Fruit fly (Drosophila melanogaster) whole organism: ENCODE data around the gene Lst8.

Experiments used
- CG8478 ChIP-seq: fragments of >200 bp; optimal IDR thresholded peaks from 2 replicates; lab custom pipeline; 2018; ENCODE audit warnings: inconsistent platforms
- Dll ChIP-seq: fragments of >200 bp; optimal IDR thresholded peaks from 2 replicates; lab custom pipeline; 2017
- EcR ChIP-seq, 2 experiments: fragments of >200 bp; optimal IDR thresholded peaks; 2 replicates each; lab custom pipeline; 2017; ENCODE audit warnings: missing biosample characterization in 2 of 2, missing genetic modification characterization in 2 of 2, missing genetic modification reagents in 2 of 2
- psq ChIP-seq: fragments of >200 bp; optimal IDR thresholded peaks from 2 replicates; lab custom pipeline; 2017
- usp ChIP-seq: fragments of >200 bp; optimal IDR thresholded peaks from 2 replicates; lab custom pipeline; 2017; ENCODE audit warnings: missing biosample characterization, missing genetic modification characterization, mixed read lengths

dm6 chrX:9581869-9582268, 23.9 kb downstream of the Lst8 start:
- TF ChIP-seq CG8478 (no peak), EcR (GFP tag; optimal IDR thresholded peaks at IDR 0.05; lab: Kevin White, UChicago) (no peak), Dll (lab: Kevin White, UChicago) (no peak), usp (GFP tag; lab: Kevin White, UChicago) (no peak), psq (lab: Kevin White, UChicago) (no peak)
